Fruit fly (Drosophila melanogaster) whole organism, embryonic: ENCODE data around the gene CG14212.
A peak's percentile ranks its signal among the peaks of the same experiment; 100 is the strongest.

ENCODE experiments used
- Adf1 ChIP-seq: fragments of 200-800 bp; sonication (Bioruptor generic); IDR thresholded peaks from 2 replicates; pipeline ENCODE4 v1.3.6; 2022; ENCODE audit warnings: missing biosample characterization, missing genetic modification characterization
- Bdp1 ChIP-seq: fragments of 200-800 bp; sonication (Bioruptor generic); optimal IDR thresholded peaks from 3 replicates; lab custom pipeline; 2016; ENCODE audit warnings: missing biosample characterization, missing genetic modification characterization
- CG10209 ChIP-seq: fragments of 200-800 bp; sonication (Bioruptor generic); optimal IDR thresholded peaks from 3 replicates; lab custom pipeline; 2017; ENCODE audit warnings: missing biosample characterization, mild to moderate bottlenecking, missing genetic modification characterization, missing genetic modification reagents
- CG10267 ChIP-seq: fragments of 200-800 bp; sonication (Bioruptor generic); optimal IDR thresholded peaks from 2 replicates; lab custom pipeline; 2018; ENCODE audit warnings: missing biosample characterization, mild to moderate bottlenecking, missing genetic modification characterization, moderate library complexity
- CG10959 ChIP-seq: fragments of 200-800 bp; sonication (Bioruptor generic); IDR thresholded peaks from 2 replicates; pipeline ENCODE4 v1.3.6; 2022; ENCODE audit warnings: missing biosample characterization, missing genetic modification characterization
- CG11696 ChIP-seq: fragments of 200-800 bp; sonication (Bioruptor generic); IDR thresholded peaks from 2 replicates; pipeline ENCODE4 v1.3.6; 2022; ENCODE audit warnings: missing biosample characterization, missing genetic modification characterization
- CG12104 ChIP-seq: fragments of 200-800 bp; sonication (Bioruptor generic); optimal IDR thresholded peaks from 3 replicates; lab custom pipeline; 2016; ENCODE audit warnings: missing biosample characterization, missing genetic modification characterization
- CG12942 ChIP-seq: fragments of 200-800 bp; sonication (Bioruptor generic); optimal IDR thresholded peaks from 3 replicates; lab custom pipeline; 2016; ENCODE audit warnings: missing biosample characterization, missing genetic modification characterization
- CG1602 ChIP-seq: fragments of 200-800 bp; sonication (Bioruptor generic); optimal IDR thresholded peaks from 3 replicates; lab custom pipeline; 2016; ENCODE audit warnings: missing biosample characterization, missing genetic modification characterization
- CG16779 ChIP-seq: fragments of 200-800 bp; sonication (Bioruptor generic); IDR thresholded peaks from 2 replicates; pipeline ENCODE4 v1.3.6; 2022; ENCODE audit warnings: missing biosample characterization, missing genetic modification characterization
- CG16815 ChIP-seq: fragments of 200-800 bp; sonication (Bioruptor generic); optimal IDR thresholded peaks from 3 replicates; lab custom pipeline; 2017; ENCODE audit warnings: missing biosample characterization, mild to moderate bottlenecking, missing genetic modification characterization
- CG30020 ChIP-seq: fragments of 200-800 bp; optimal IDR thresholded peaks from 2 replicates; lab custom pipeline; 2019; ENCODE audit warnings: missing biosample characterization, mild to moderate bottlenecking, missing genetic modification characterization, moderate library complexity
- CG31224 ChIP-seq: fragments of 200-800 bp; sonication (Bioruptor generic); IDR thresholded peaks from 2 replicates; pipeline ENCODE4 v1.3.6; 2022; ENCODE audit warnings: missing biosample characterization, missing genetic modification characterization
- CG3163 ChIP-seq: fragments of 200-800 bp; sonication (Bioruptor generic); optimal IDR thresholded peaks from 3 replicates; lab custom pipeline; 2016; ENCODE audit warnings: missing biosample characterization, missing genetic modification characterization
- CG4707 ChIP-seq: fragments of 200-800 bp; sonication (Bioruptor generic); optimal IDR thresholded peaks from 2 replicates; lab custom pipeline; 2018; ENCODE audit warnings: missing biosample characterization, mild to moderate bottlenecking, missing genetic modification characterization, moderate library complexity
- CG6791 ChIP-seq: fragments of 200-800 bp; sonication (Bioruptor generic); IDR thresholded peaks from 3 replicates; pipeline ENCODE4 v1.3.6; 2022; ENCODE audit warnings: missing biosample characterization, missing genetic modification characterization; ENCODE audit not compliant: partially characterized antibody
- CG7839 ChIP-seq: fragments of 200-800 bp; sonication (Bioruptor generic); optimal IDR thresholded peaks from 3 replicates; lab custom pipeline; 2018; ENCODE audit warnings: missing biosample characterization, mild to moderate bottlenecking, missing genetic modification characterization, moderate library complexity
- CG9215 ChIP-seq: fragments of 200-800 bp; sonication (Bioruptor generic); IDR thresholded peaks from 2 replicates; pipeline ENCODE4 v1.3.6; 2022; ENCODE audit warnings: missing biosample characterization, missing genetic modification characterization
- CG9609 ChIP-seq: fragments of 200-800 bp; sonication (Bioruptor generic); optimal IDR thresholded peaks from 3 replicates; lab custom pipeline; 2016; ENCODE audit warnings: missing biosample characterization, missing genetic modification characterization
- CG9797 ChIP-seq: fragments of 200-800 bp; sonication (Bioruptor generic); optimal IDR thresholded peaks from 3 replicates; lab custom pipeline; 2018; ENCODE audit warnings: missing biosample characterization, mild to moderate bottlenecking, missing genetic modification characterization
- Camta ChIP-seq: fragments of 200-800 bp; sonication (Bioruptor generic); optimal IDR thresholded peaks from 2 replicates; lab custom pipeline; 2016; ENCODE audit warnings: missing biosample characterization, missing genetic modification characterization
- E2f2 ChIP-seq: fragments of 200-800 bp; sonication (Bioruptor generic); IDR thresholded peaks from 2 replicates; pipeline ENCODE4 v1.3.6; 2022; ENCODE audit warnings: missing biosample characterization, missing genetic modification characterization
- Eip74EF ChIP-seq, 2 experiments: fragments of 200-800 bp in 1 of 2; fragments of >200 bp in 1 of 2; sonication (Bioruptor generic) in 1 of 2; optimal IDR thresholded peaks; 2 replicates each; lab custom pipeline; 2017 to 2019; ENCODE audit warnings: missing biosample characterization in 2 of 2, missing genetic modification characterization in 2 of 2, mild to moderate bottlenecking in 1 of 2, moderate library complexity in 1 of 2
- Hr3 ChIP-seq: fragments of 200-800 bp; sonication (Bioruptor generic); optimal IDR thresholded peaks from 3 replicates; lab custom pipeline; 2016; ENCODE audit warnings: missing biosample characterization, missing genetic modification characterization
- Kr ChIP-seq: fragments of 200-800 bp; sonication (Bioruptor generic); optimal IDR thresholded peaks from 2 replicates; lab custom pipeline; 2017; ENCODE audit warnings: missing biosample characterization, mild to moderate bottlenecking, missing genetic modification characterization
- MBD-R2 ChIP-seq: fragments of 200-800 bp; sonication (Bioruptor generic); IDR thresholded peaks from 2 replicates; pipeline ENCODE4 v1.3.6; 2022; ENCODE audit warnings: missing biosample characterization, missing genetic modification characterization
- Meics ChIP-seq: fragments of 200-800 bp; sonication (Bioruptor generic); optimal IDR thresholded peaks from 2 replicates; lab custom pipeline; 2017; ENCODE audit warnings: missing biosample characterization, mild to moderate bottlenecking, missing genetic modification characterization
- Scr ChIP-seq: fragments of 200-800 bp; sonication (Bioruptor generic); IDR thresholded peaks from 2 replicates; pipeline ENCODE4 v1.3.6; 2022; ENCODE audit warnings: missing biosample characterization, missing genetic modification characterization; ENCODE audit not compliant: partially characterized antibody
- Vsx1 ChIP-seq: fragments of 200-800 bp; sonication (Bioruptor generic); optimal IDR thresholded peaks from 2 replicates; lab custom pipeline; 2017; ENCODE audit warnings: missing biosample characterization, mild to moderate bottlenecking, missing genetic modification characterization, missing genetic modification reagents
- ase ChIP-seq: fragments of 200-800 bp; sonication (Bioruptor generic); IDR thresholded peaks from 3 replicates; pipeline ENCODE4 v1.3.6; 2022; ENCODE audit warnings: missing biosample characterization, missing genetic modification characterization
- bbx ChIP-seq: fragments of 200-800 bp; sonication (Bioruptor generic); IDR thresholded peaks from 2 replicates; pipeline ENCODE4 v1.3.6; 2022; ENCODE audit warnings: missing biosample characterization, missing genetic modification characterization; ENCODE audit not compliant: partially characterized antibody
- cato ChIP-seq: fragments of 200-800 bp; sonication (Bioruptor generic); optimal IDR thresholded peaks from 2 replicates; lab custom pipeline; 2016; ENCODE audit warnings: missing biosample characterization, missing genetic modification characterization, borderline replicate concordance
- caup ChIP-seq: fragments of 200-800 bp; sonication (Bioruptor generic); optimal IDR thresholded peaks from 3 replicates; lab custom pipeline; 2017; ENCODE audit warnings: missing biosample characterization, mild to moderate bottlenecking, missing genetic modification characterization, moderate library complexity; ENCODE audit not compliant: severe bottlenecking
- cg ChIP-seq: fragments of 200-800 bp; sonication (Bioruptor generic); optimal IDR thresholded peaks from 3 replicates; lab custom pipeline; 2019; ENCODE audit warnings: missing biosample characterization, mild to moderate bottlenecking, missing genetic modification characterization, moderate library complexity
- corto ChIP-seq: fragments of 200-800 bp; sonication (Bioruptor generic); optimal IDR thresholded peaks from 2 replicates; lab custom pipeline; 2016; ENCODE audit warnings: missing biosample characterization, mild to moderate bottlenecking, missing genetic modification characterization, moderate library complexity
- dimm ChIP-seq: fragments of 200-800 bp; sonication (Bioruptor generic); IDR thresholded peaks from 2 replicates; pipeline ENCODE4 v1.3.6; 2022; ENCODE audit warnings: missing biosample characterization, missing genetic modification characterization
- eyg ChIP-seq: fragments of 200-800 bp; sonication (Bioruptor generic); optimal IDR thresholded peaks from 3 replicates; lab custom pipeline; 2016; ENCODE audit warnings: missing biosample characterization, missing genetic modification characterization
- ham ChIP-seq: fragments of 200-800 bp; sonication (Bioruptor generic); IDR thresholded peaks from 2 replicates; pipeline ENCODE4 v1.3.6; 2022; ENCODE audit warnings: missing biosample characterization, missing genetic modification characterization
- lmd ChIP-seq: fragments of 200-800 bp; sonication (Bioruptor generic); IDR thresholded peaks from 2 replicates; pipeline ENCODE4 v1.3.6; 2022; ENCODE audit warnings: missing biosample characterization, missing genetic modification characterization
- luna ChIP-seq: fragments of 200-800 bp; sonication (Bioruptor generic); optimal IDR thresholded peaks from 2 replicates; lab custom pipeline; 2016; ENCODE audit warnings: missing biosample characterization, missing genetic modification characterization
- org-1 ChIP-seq: fragments of 200-800 bp; sonication (Bioruptor generic); optimal IDR thresholded peaks from 2 replicates; lab custom pipeline; 2017; ENCODE audit warnings: missing biosample characterization, missing genetic modification characterization
- pnt ChIP-seq: fragments of 200-800 bp; sonication (Bioruptor generic); optimal IDR thresholded peaks from 3 replicates; lab custom pipeline; 2016; ENCODE audit warnings: missing biosample characterization, missing genetic modification characterization
- pum ChIP-seq: fragments of 200-800 bp; sonication (Bioruptor generic); optimal IDR thresholded peaks from 2 replicates; lab custom pipeline; 2016; ENCODE audit warnings: missing biosample characterization, missing genetic modification characterization
- pzg ChIP-seq: fragments of 200-800 bp; sonication (Bioruptor generic); optimal IDR thresholded peaks from 3 replicates; lab custom pipeline; 2018; ENCODE audit warnings: missing biosample characterization, mild to moderate bottlenecking, missing genetic modification characterization, moderate library complexity
- sr ChIP-seq: fragments of 200-800 bp; sonication (Bioruptor generic); IDR thresholded peaks from 3 replicates; pipeline ENCODE4 v1.3.6; 2022; ENCODE audit warnings: missing biosample characterization, missing genetic modification characterization
- stwl ChIP-seq: fragments of 200-800 bp; sonication (Bioruptor generic); optimal IDR thresholded peaks from 3 replicates; lab custom pipeline; 2018; ENCODE audit warnings: missing biosample characterization, mild to moderate bottlenecking, missing genetic modification characterization, moderate library complexity
- tap ChIP-seq: fragments of 200-800 bp; optimal IDR thresholded peaks from 3 replicates; lab custom pipeline; 2019; ENCODE audit warnings: missing biosample characterization, mild to moderate bottlenecking, missing genetic modification characterization, moderate library complexity
- vfl ChIP-seq: fragments of 200-800 bp; sonication (Bioruptor generic); optimal IDR thresholded peaks from 2 replicates; lab custom pipeline; 2016; ENCODE audit warnings: missing biosample characterization, missing genetic modification characterization
- wdn ChIP-seq: fragments of 200-800 bp; sonication (Bioruptor generic); IDR thresholded peaks from 2 replicates; pipeline ENCODE4 v1.3.6; 2022; ENCODE audit warnings: missing biosample characterization, missing genetic modification characterization
- zen ChIP-seq: fragments of 200-800 bp; sonication (Bioruptor generic); optimal IDR thresholded peaks from 3 replicates; lab custom pipeline; 2018; ENCODE audit warnings: missing biosample characterization, mild to moderate bottlenecking, missing genetic modification characterization, moderate library complexity

Gene CG14212

dm6 chrX:19663196-19663858 lies 37.8 kb downstream of the CG14212 start (continued):
- peak; percentile 36 for TF ChIP-seq CG12942 (GFP tag; lab: Kevin White, UChicago)
- TF ChIP-seq zen (tag; lab: Kevin White, UChicago) = peak; percentile 58
- TF ChIP-seq wdn (GFP tag; lab: Robert Waterston, UW) = no peak
- no peak for TF ChIP-seq Adf1
- no peak for TF ChIP-seq ase (GFP tag; lab: Robert Waterston, UW)
- no peak for TF ChIP-seq Kr
- peak; percentile 61 for TF ChIP-seq CG12104 (GFP tag; lab: Kevin White, UChicago)
- TF ChIP-seq CG3163 (GFP tag; lab: Kevin White, UChicago) = no peak
- no peak for TF ChIP-seq pnt (GFP tag; lab: Kevin White, UChicago)
- TF ChIP-seq stwl (tag; lab: Kevin White, UChicago) = no peak
- peak; percentile 75 for TF ChIP-seq Meics (GFP tag; lab: Kevin White, UChicago)
- TF ChIP-seq Bdp1 (GFP tag; lab: Kevin White, UChicago) = no peak
- no peak for TF ChIP-seq CG16779 (GFP tag; lab: Robert Waterston, UW)
- TF ChIP-seq CG6791 (GFP tag; lab: Robert Waterston, UW) = no peak
- no peak for TF ChIP-seq corto (GFP tag; lab: Kevin White, UChicago)
- peak; percentile 37 for TF ChIP-seq CG10267
- peak; percentile 43 for TF ChIP-seq CG1602 (GFP tag; lab: Kevin White, UChicago)
- TF ChIP-seq CG10209 (GFP tag; lab: Kevin White, UChicago) = peak; percentile 54
- no peak for TF ChIP-seq CG9609 (GFP tag; lab: Kevin White, UChicago)
- TF ChIP-seq caup (GFP tag; lab: Kevin White, UChicago) = peak; percentile 10
- peak; percentile 5 for TF ChIP-seq cg
- TF ChIP-seq CG10959 (GFP tag; lab: Robert Waterston, UW) = no peak
- no peak for TF ChIP-seq Scr (GFP tag; lab: Robert Waterston, UW)
- TF ChIP-seq CG30020 (tag; lab: Kevin White, UChicago) = no peak
- TF ChIP-seq org-1 = peak; percentile 51
- peak; percentile 29 for TF ChIP-seq cato (GFP tag; lab: Kevin White, UChicago)
- no peak for TF ChIP-seq vfl
- TF ChIP-seq CG11696 (GFP tag; lab: Robert Waterston, UW) = no peak
- peak; percentile 49 for TF ChIP-seq Camta (GFP tag; lab: Kevin White, UChicago)
- no peak for TF ChIP-seq CG9797
- TF ChIP-seq pzg (GFP tag; lab: Kevin White, UChicago) = no peak
- peak; percentile 61 for TF ChIP-seq CG16815
- TF ChIP-seq dimm (GFP tag; lab: Robert Waterston, UW) = no peak
- TF ChIP-seq tap (tag; lab: Kevin White, UChicago) = no peak
- TF ChIP-seq bbx (GFP tag; lab: Robert Waterston, UW) = no peak
- peak; percentile 31 for TF ChIP-seq pum (GFP tag; lab: Kevin White, UChicago)
- no peak for TF ChIP-seq E2f2 (GFP tag; lab: Robert Waterston, UW)
- TF ChIP-seq CG4707 (GFP tag; lab: Kevin White, UChicago) = peak; percentile 44
- peak; percentile 73 for TF ChIP-seq CG7839 (tag; lab: Kevin White, UChicago)
- no peak for TF ChIP-seq eyg
- TF ChIP-seq CG31224 (GFP tag; lab: Robert Waterston, UW) = no peak
- no peak for TF ChIP-seq MBD-R2
- no peak for TF ChIP-seq Vsx1
- no peak for TF ChIP-seq luna (GFP tag; lab: Kevin White, UChicago)
- no peak for TF ChIP-seq lmd (GFP tag; lab: Robert Waterston, UW)
- no peak for TF ChIP-seq Eip74EF (GFP tag; optimal IDR thresholded peaks at IDR 0.05; lab: Kevin White, UChicago)
- TF ChIP-seq sr = no peak
- TF ChIP-seq Hr3 (GFP tag; lab: Kevin White, UChicago) = peak; percentile 25
- TF ChIP-seq CG9215 (GFP tag; lab: Robert Waterston, UW) = 0 out of 2 replicates have a peak, but pooled peaks have one; percentile 6
- TF ChIP-seq ham (GFP tag; lab: Robert Waterston, UW) = no peak
